Worm (Caenorhabditis elegans) whole organism, L4/young adult: ENCODE measurements around the gene ZK546.4.
A peak's percentile ranks its signal among the peaks of the same experiment; 100 is the strongest.
"Not testable (repeated sequence)": the region's sequence is repeated elsewhere in the genome, so short reads cannot be mapped to it uniquely, and the experiment has no call there.

ENCODE experiments used
- W03F9.2 ChIP-seq: fragments of 150-350 bp; optimal IDR thresholded peaks from 2 replicates; lab custom pipeline; 2014; ENCODE audit warnings: missing biosample characterization, missing genetic modification characterization
- dao-5 ChIP-seq: sonication (generic microtip); optimal IDR thresholded peaks from 2 replicates; lab custom pipeline; 2016; ENCODE audit warnings: missing genotype, missing genetic modification characterization, moderate library complexity, missing compliant biosample characterization
- him-1 ChIP-seq: sonication (generic microtip); optimal IDR thresholded peaks from 2 replicates; lab custom pipeline; 2016; ENCODE audit warnings: missing genotype, missing genetic modification reagents, missing genetic modification characterization, missing compliant biosample characterization

Gene ZK546.4

ce11 chrII:4937743-4938142 lies at the start of gene ZK546.4:
ZK546.4 (plus strand) TSS chrII:4938043.
- TF ChIP-seq him-1, result no peak
- TF ChIP-seq dao-5 (tag; lab: Kevin White, UChicago), result no peak
- TF ChIP-seq W03F9.2 (tag; lab: Kevin White, UChicago), result no peak

- no peak for TF ChIP-seq dao-5 (tag; lab: Kevin White, UChicago)
- TF ChIP-seq W03F9.2 (tag; lab: Kevin White, UChicago), result no peak
- TF ChIP-seq him-1, result no peak
Observed at ce11 chrII:4888527-4889487, 49.0 kb upstream of the ZK546.4 start, which contains the start of gene pgm-1. pgm-1 (plus strand) TSS chrII:4889437.

ce11 chrII:4891012-4891775 lies 46.6 kb upstream of the ZK546.4 start, which contains the start of gene gst-9:
gst-9 (plus strand) TSS chrII:4891585.
- no peak for TF ChIP-seq W03F9.2 (tag; lab: Kevin White, UChicago)
- no peak for TF ChIP-seq dao-5 (tag; lab: Kevin White, UChicago)
- no peak for TF ChIP-seq him-1

- TF ChIP-seq dao-5 (tag; lab: Kevin White, UChicago) (no peak), W03F9.2 (tag; lab: Kevin White, UChicago) (no peak), him-1 (no peak)
Observed at ce11 chrII:4892594-4892993, 45.2 kb upstream of the ZK546.4 start, which contains the start of gene msp-33. msp-33 (minus strand) TSS chrII:4892694.

- not testable (repeated sequence) for TF ChIP-seq W03F9.2 (tag; lab: Kevin White, UChicago); dao-5 (tag; lab: Kevin White, UChicago); him-1
Observed at ce11 chrII:4898529-4898928, 39.3 kb upstream of the ZK546.4 start, which contains the start of gene msp-32. msp-32 (plus strand) TSS chrII:4898829.

ce11 chrII:4902035-4902434 lies 35.8 kb upstream of the ZK546.4 start, which contains the start of gene R05F9.9:
R05F9.9 (minus strand) TSS chrII:4902100.
- no peak for TF ChIP-seq W03F9.2 (tag; lab: Kevin White, UChicago)
- TF ChIP-seq dao-5 (tag; lab: Kevin White, UChicago), result no peak
- TF ChIP-seq him-1, result no peak

- TF ChIP-seq dao-5 (tag; lab: Kevin White, UChicago); him-1; W03F9.2 (tag; lab: Kevin White, UChicago): not testable (repeated sequence)
Observed at ce11 chrII:4903696-4904095, 34.1 kb upstream of the ZK546.4 start, which contains the start of gene sgt-1. sgt-1 (minus strand) TSS chrII:4903796.

- TF ChIP-seq dao-5 (tag; lab: Kevin White, UChicago), result no peak
- no peak for TF ChIP-seq him-1
- TF ChIP-seq W03F9.2 (tag; lab: Kevin White, UChicago), result peak; percentile 88
Observed at ce11 chrII:4904277-4904676, 33.6 kb upstream of the ZK546.4 start.

- no peak for TF ChIP-seq him-1
- no peak for TF ChIP-seq dao-5 (tag; lab: Kevin White, UChicago)
- no peak for TF ChIP-seq W03F9.2 (tag; lab: Kevin White, UChicago)
Observed at ce11 chrII:4904778-4905177, 33.1 kb upstream of the ZK546.4 start, which contains the start of gene btbd-10. btbd-10 (plus strand) TSS chrII:4905008.

- TF ChIP-seq him-1, result no peak
- TF ChIP-seq W03F9.2 (tag; lab: Kevin White, UChicago), result no peak
- TF ChIP-seq dao-5 (tag; lab: Kevin White, UChicago), result no peak
Observed at ce11 chrII:4905331-4905730, 32.5 kb upstream of the ZK546.4 start.

ce11 chrII:4905883-4906282 lies 32.0 kb upstream of the ZK546.4 start:
- TF ChIP-seq him-1 (no peak), W03F9.2 (tag; lab: Kevin White, UChicago) (no peak), dao-5 (tag; lab: Kevin White, UChicago) (no peak)

- TF ChIP-seq him-1 (no peak), dao-5 (tag; lab: Kevin White, UChicago) (no peak), W03F9.2 (tag; lab: Kevin White, UChicago) (no peak)
Observed at ce11 chrII:4908160-4908559, 29.7 kb upstream of the ZK546.4 start.

- no peak for TF ChIP-seq him-1
- TF ChIP-seq W03F9.2 (tag; lab: Kevin White, UChicago), result no peak
- no peak for TF ChIP-seq dao-5 (tag; lab: Kevin White, UChicago)
Observed at ce11 chrII:4914214-4914613, 23.6 kb upstream of the ZK546.4 start, which contains the start of gene R05F9.11. R05F9.11 (minus strand) TSS chrII:4914218.
